Worm (Caenorhabditis elegans): Measurements from ENCODE around the gene sptf-2.

DNA sequence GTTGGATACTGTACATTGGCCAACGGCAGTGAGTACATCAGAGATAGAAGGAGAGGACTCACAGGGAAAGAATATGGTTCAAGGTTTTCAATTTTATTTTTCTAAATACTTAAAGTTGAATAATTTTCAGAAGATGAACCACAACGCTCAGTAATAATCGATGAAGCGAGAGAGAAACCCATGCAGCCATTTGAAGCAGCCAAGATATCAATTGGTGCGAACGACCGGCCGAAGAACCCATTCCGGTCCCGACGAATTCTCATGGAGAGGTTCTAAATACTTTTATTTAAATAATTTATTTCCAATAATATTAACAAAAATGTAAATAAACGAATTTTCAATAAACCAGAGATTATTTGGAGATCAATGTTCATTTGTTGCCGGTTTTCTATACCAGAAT is 25.1 kb upstream of the sptf-2 start, which contains the start of gene pigg-1:
- TF ChIP-seq ama-1 (optimal IDR thresholded peaks at IDR 0.05) (no peak), unc-55 (GFP tag; optimal IDR thresholded peaks at IDR 0.05) (no peak), F13H6.1 (tag; optimal IDR thresholded peaks at IDR 0.05) (no peak), ceh-18 (tag; optimal IDR thresholded peaks at IDR 0.05) (no peak), syd-9 (tag; optimal IDR thresholded peaks at IDR 0.05) (no peak)
